Worm (Caenorhabditis elegans): ENCODE results near the gene K09C4.5.

Gene K09C4.5

DNA sequence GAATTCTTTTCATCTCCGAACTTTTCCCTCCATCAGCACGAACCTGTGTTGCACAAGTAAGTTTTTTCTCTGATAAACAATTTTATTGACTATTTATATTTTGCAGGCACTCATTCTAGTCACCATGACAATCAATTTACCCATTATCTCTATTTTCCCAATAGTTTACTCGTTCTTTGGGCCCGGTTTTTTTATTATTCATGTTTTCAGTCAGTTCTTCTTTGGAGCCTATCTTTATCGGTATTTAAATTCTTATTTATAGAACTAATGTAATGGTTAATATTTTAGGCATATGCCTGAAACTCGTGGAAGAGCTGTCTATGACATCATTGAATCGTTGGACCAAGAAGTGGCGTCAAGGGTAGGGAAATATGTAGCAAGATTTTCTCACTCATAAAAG, 2.5 kb downstream of the K09C4.5 start:
- no peak for TF ChIP-seq ceh-9 (tag; optimal IDR thresholded peaks at IDR 0.05)
- no peak for TF ChIP-seq Y22D7AL.16 (tag; optimal IDR thresholded peaks at IDR 0.05)

DNA sequence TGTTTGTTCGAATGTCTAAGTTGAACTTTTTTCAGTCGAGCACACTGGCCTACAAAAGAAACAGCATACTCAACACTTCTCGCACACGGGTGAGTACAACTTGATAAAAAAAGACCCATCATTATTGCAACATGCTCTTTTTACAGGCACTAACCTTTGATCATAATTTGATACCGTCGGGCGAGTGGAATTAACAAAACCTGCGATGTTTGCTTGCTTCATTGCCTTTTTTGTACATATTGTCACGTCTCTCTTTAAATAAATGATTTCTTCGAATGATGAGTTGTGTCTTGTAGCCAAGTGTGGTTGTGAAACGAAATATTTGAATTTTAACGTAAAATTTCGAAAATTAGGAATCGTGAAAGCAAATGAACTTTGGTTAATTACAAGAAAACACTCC, 3.0 kb downstream of the K09C4.5 start:
- no peak for TF ChIP-seq ceh-22 (tag; optimal IDR thresholded peaks at IDR 0.05)
- no peak for TF ChIP-seq K02D7.2 (tag; optimal IDR thresholded peaks at IDR 0.05)
- no peak for TF ChIP-seq nhr-11 (tag; optimal IDR thresholded peaks at IDR 0.05)
- TF ChIP-seq ceh-31 (tag; optimal IDR thresholded peaks at IDR 0.05) = no peak
- TF ChIP-seq C08G9.2 (tag; optimal IDR thresholded peaks at IDR 0.05) = no peak
- no peak for TF ChIP-seq ceh-6 (GFP tag; optimal IDR thresholded peaks at IDR 0.05)
- no peak for TF ChIP-seq hlh-15 (tag; optimal IDR thresholded peaks at IDR 0.05)
- TF ChIP-seq fkh-6 (tag; optimal IDR thresholded peaks at IDR 0.05) = no peak
- no peak for TF ChIP-seq sox-2 (GFP tag; IDR thresholded peaks at IDR 0.05)
- TF ChIP-seq elt-2 (tag; optimal IDR thresholded peaks at IDR 0.05) = no peak
- TF ChIP-seq unc-42 (tag; optimal IDR thresholded peaks at IDR 0.05) = no peak

DNA sequence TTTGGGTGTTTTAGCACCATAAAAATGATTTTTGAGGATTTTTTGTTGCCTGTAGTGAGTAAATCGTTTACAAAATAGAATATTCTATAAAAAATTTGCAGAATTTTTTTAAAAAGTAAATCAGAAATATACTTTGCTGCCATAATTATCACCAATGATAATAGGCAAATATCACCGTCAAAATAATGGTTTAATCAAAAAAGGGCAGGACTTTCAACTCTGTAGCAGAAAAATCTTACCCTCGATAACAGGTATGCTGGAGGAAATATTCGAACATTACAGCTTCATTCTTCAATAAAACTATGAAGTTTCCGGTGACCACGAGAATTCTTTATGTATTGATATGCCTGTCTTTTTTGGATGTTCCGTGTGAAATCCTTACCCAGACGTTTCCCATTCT, 6.8 kb downstream of the K09C4.5 start, which contains the start of gene K09C4.4:
TSS of gene K09C4.4 (plus strand) at position 301 of the 400 bp plus-strand sequence.
- TF ChIP-seq fkh-10 (GFP tag; optimal IDR thresholded peaks at IDR 0.05) (no peak), pha-2 (tag; optimal IDR thresholded peaks at IDR 0.05) (no peak), elt-4 (tag; optimal IDR thresholded peaks at IDR 0.05) (no peak), fkh-6 (tag; optimal IDR thresholded peaks at IDR 0.05) (no peak), ceh-14 (tag; optimal IDR thresholded peaks at IDR 0.05) (no peak)

DNA sequence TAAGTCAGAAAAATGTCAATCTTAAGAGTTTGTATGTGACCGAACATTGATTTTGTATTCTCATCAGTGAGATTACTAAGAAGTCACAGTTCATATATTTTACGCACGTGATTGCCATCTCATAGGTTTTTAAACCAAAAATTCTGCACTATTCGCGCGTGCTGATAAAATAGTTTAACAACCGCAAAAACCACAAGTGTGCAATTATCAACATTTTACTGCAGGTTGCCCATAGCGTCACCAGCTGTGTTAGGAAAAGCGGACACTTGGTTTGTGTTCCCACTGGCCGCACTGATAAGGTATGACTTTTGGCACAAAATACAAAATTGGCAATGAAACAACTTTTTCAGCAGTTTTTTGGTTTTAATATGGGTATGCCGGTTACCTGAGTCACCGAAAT, 7.7 kb downstream of the K09C4.5 start:
- TF ChIP-seq elt-2 (tag; optimal IDR thresholded peaks at IDR 0.05) = peak; percentile 53
- no peak for TF ChIP-seq ceh-24 (tag; optimal IDR thresholded peaks at IDR 0.05)

DNA sequence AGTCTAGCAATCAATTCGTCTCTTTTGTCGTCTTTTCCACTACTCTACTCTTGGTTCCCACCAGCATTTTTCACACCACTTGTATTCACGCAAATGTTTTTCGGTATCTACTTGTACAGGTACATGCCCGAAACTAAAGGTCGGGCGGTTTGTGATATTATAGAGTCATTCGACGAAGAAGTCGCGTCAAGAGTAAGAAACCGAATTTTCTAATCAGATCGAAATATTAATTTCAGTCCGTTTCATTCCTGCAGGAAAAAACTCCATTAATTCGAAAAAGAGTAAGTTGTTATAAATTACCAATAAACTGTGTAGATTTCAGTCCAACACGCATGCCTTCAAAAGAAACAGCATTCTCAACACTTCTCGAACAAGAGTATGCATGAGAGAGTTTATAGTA, 9.5 kb downstream of the K09C4.5 start:
- TF ChIP-seq unc-42 (tag; optimal IDR thresholded peaks at IDR 0.05) = no peak
- TF ChIP-seq lim-6 (tag; optimal IDR thresholded peaks at IDR 0.05) = no peak
- TF ChIP-seq C38D4.7 (GFP tag; optimal IDR thresholded peaks at IDR 0.05) = no peak
- TF ChIP-seq tbx-7 (tag; optimal IDR thresholded peaks at IDR 0.05) = no peak
- TF ChIP-seq ceh-45 (GFP tag; IDR thresholded peaks at IDR 0.05) = no peak
- TF ChIP-seq ceh-31 (tag; optimal IDR thresholded peaks at IDR 0.05) = no peak
- no peak for TF ChIP-seq ztf-16 (tag; optimal IDR thresholded peaks at IDR 0.05)
- TF ChIP-seq ceh-9 (tag; optimal IDR thresholded peaks at IDR 0.05) = no peak
- TF ChIP-seq ama-1 (optimal IDR thresholded peaks at IDR 0.05) = no peak
- TF ChIP-seq sdc-2 (tag; optimal IDR thresholded peaks at IDR 0.05) = no peak
- TF ChIP-seq ceh-24 (tag; optimal IDR thresholded peaks at IDR 0.05) = no peak
- no peak for TF ChIP-seq elt-4 (tag; optimal IDR thresholded peaks at IDR 0.05)
- no peak for TF ChIP-seq hlh-8 (tag; optimal IDR thresholded peaks at IDR 0.05)
- no peak for TF ChIP-seq ceh-14 (tag; optimal IDR thresholded peaks at IDR 0.05)
- no peak for TF ChIP-seq K02D7.2 (tag; optimal IDR thresholded peaks at IDR 0.05)
- TF ChIP-seq C08G9.2 (tag; optimal IDR thresholded peaks at IDR 0.05) = no peak

DNA sequence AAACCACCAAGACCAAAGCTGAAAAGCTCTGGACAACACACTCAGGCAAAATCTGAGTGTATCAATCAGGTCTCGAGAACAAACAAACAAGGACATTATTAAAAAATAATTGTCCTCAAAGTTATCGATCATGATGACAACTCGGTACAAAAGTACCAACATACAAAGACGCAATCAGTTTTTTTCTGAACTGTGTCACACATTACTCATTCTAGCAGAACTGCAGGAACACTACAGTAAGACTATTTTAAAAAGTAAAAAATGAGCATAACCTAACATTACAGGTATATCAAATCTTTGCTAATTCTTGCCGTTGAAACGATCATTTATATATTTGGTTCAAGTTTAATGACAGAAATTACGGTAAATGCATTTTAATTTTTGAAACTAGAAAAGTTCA, 13.8 kb downstream of the K09C4.5 start, which contains the start of gene K09C4.2:
TSS of gene K09C4.2 (plus strand) at position 301 of the 400 bp plus-strand sequence.
- no peak for TF ChIP-seq ceh-30 (tag; optimal IDR thresholded peaks at IDR 0.05)
- no peak for TF ChIP-seq unc-55 (GFP tag; optimal IDR thresholded peaks at IDR 0.05)
- TF ChIP-seq tbx-7 (tag; optimal IDR thresholded peaks at IDR 0.05) = no peak

DNA sequence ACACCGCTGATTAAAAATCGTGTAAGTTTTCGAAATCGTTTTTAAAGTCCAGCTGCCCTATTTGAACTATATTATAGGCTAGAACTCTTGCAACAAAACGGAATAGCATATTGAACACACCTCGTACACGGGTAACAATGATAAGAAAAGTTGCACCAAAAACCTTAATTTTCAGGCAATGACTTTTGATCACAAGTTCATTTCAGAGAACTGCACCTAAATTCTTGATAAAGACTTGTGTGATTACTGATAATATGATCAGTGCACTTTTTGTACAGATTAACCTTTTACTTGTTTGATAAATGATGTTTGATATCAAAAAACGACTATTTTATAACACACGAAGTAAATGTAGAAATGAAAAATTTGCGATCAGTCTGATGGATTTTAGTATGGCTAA, 15.4 kb downstream of the K09C4.5 start:
- TF ChIP-seq T23F11.4 (GFP tag; optimal IDR thresholded peaks at IDR 0.05) (no peak), elt-2 (tag; optimal IDR thresholded peaks at IDR 0.05) (peak; percentile 57), tbx-2 (tag; optimal IDR thresholded peaks at IDR 0.05) (no peak)

Measured in whole organism, late embryonic.